Worm (Caenorhabditis elegans) whole organism, L1 larva: Measurements from ENCODE around the gene Y49F6B.19.

ENCODE experiments used
- C34B4.2 ChIP-seq: sonication (generic microtip); optimal IDR thresholded peaks from 2 replicates; lab custom pipeline; 2017; ENCODE audit warnings: mild to moderate bottlenecking, missing genetic modification characterization, missing compliant biosample characterization
- F16B12.6 ChIP-seq: fragments of 150-350 bp; optimal IDR thresholded peaks from 2 replicates; lab custom pipeline; 2014; ENCODE audit warnings: missing biosample characterization, missing genetic modification characterization
- Y116A8C.19 ChIP-seq: sonication (generic microtip); optimal IDR thresholded peaks from 2 replicates; lab custom pipeline; 2016; ENCODE audit warnings: missing compliant biosample characterization, missing genetic modification characterization, borderline replicate concordance
- ceh-88 ChIP-seq: fragments of 200-800 bp; sonication (Bioruptor generic); IDR thresholded peaks from 2 replicates; pipeline ENCODE4 v1.3.6; 2022; ENCODE audit warnings: missing genetic modification characterization, missing compliant biosample characterization
- ceh-90 ChIP-seq: sonication (generic microtip); optimal IDR thresholded peaks from 2 replicates; lab custom pipeline; 2016; ENCODE audit warnings: missing genetic modification characterization, missing compliant biosample characterization
- efl-3 ChIP-seq: fragments of 200-800 bp; sonication (Bioruptor generic); optimal IDR thresholded peaks from 2 replicates; lab custom pipeline; 2018; ENCODE audit warnings: mild to moderate bottlenecking, missing genetic modification characterization, missing compliant biosample characterization
- egl-27 ChIP-seq, 2 experiments: fragments of 150-350 bp in 1 of 2; sonication (generic microtip); optimal IDR thresholded peaks; 3 replicates each; lab custom pipeline; 2017 to 2018; ENCODE audit warnings: missing biosample characterization in 2 of 2, missing genetic modification characterization in 2 of 2, missing genetic modification reagents in 2 of 2
- elt-2 ChIP-seq: sonication (generic microtip); optimal IDR thresholded peaks from 2 replicates; lab custom pipeline; 2016; ENCODE audit warnings: missing genetic modification characterization, mild to moderate bottlenecking, inconsistent platforms, missing compliant biosample characterization, missing genetic modification reagents
- fkh-10 ChIP-seq: sonication (generic microtip); optimal IDR thresholded peaks from 2 replicates; lab custom pipeline; 2017; ENCODE audit warnings: missing biosample characterization, missing genetic modification reagents, missing genetic modification characterization
- fkh-4 ChIP-seq: sonication (generic microtip); optimal IDR thresholded peaks from 2 replicates; lab custom pipeline; 2016; ENCODE audit warnings: missing compliant biosample characterization, missing genetic modification characterization, borderline replicate concordance
- fos-1 ChIP-seq: fragments of 150-350 bp; optimal IDR thresholded peaks from 2 replicates; lab custom pipeline; 2014; ENCODE audit warnings: missing biosample characterization, missing genetic modification characterization
- grh-1 ChIP-seq: fragments of 200-800 bp; sonication (Bioruptor generic); IDR thresholded peaks from 2 replicates; pipeline ENCODE4 v1.3.6; 2022; ENCODE audit warnings: missing genetic modification reagents, missing genetic modification characterization, missing compliant biosample characterization
- hlh-4 ChIP-seq: sonication (generic microtip); optimal IDR thresholded peaks from 2 replicates; lab custom pipeline; 2016; ENCODE audit warnings: mild to moderate bottlenecking, missing genetic modification characterization, missing compliant biosample characterization
- hpl-2 ChIP-seq: fragments of 150-350 bp; optimal IDR thresholded peaks from 2 replicates; lab custom pipeline; 2014; ENCODE audit warnings: missing biosample characterization, missing genetic modification reagents, missing genetic modification characterization
- isw-1 ChIP-seq: fragments of 200-800 bp; sonication (Bioruptor generic); IDR thresholded peaks from 2 replicates; pipeline ENCODE4 v1.3.6; 2022; ENCODE audit warnings: missing genetic modification characterization, missing compliant biosample characterization
- lin-14 ChIP-seq: fragments of 200-800 bp; sonication (Bioruptor generic); optimal IDR thresholded peaks from 2 replicates; lab custom pipeline; 2018; ENCODE audit warnings: mild to moderate bottlenecking, missing genetic modification characterization, moderate library complexity, missing compliant biosample characterization
- lin-35 ChIP-seq, 2 experiments: fragments of 150-350 bp; optimal IDR thresholded peaks; 2 replicates each; lab custom pipeline; 2014; ENCODE audit warnings: missing biosample characterization in 2 of 2, missing genetic modification characterization in 2 of 2, missing genetic modification reagents in 2 of 2
- lin-39 ChIP-seq: fragments of 150-350 bp; optimal IDR thresholded peaks from 2 replicates; lab custom pipeline; 2014; ENCODE audit warnings: missing biosample characterization, missing genetic modification reagents, missing genetic modification characterization
- mdl-1 ChIP-seq, 2 experiments: fragments of 150-350 bp; optimal IDR thresholded peaks; 2 replicates each; lab custom pipeline; 2014 to 2017; ENCODE audit warnings: missing biosample characterization in 2 of 2, missing genetic modification characterization in 2 of 2, inconsistent platforms in 1 of 2
- mef-2 ChIP-seq: fragments of 150-350 bp; optimal IDR thresholded peaks from 2 replicates; lab custom pipeline; 2014; ENCODE audit warnings: missing biosample characterization, missing genetic modification characterization
- nhr-20 ChIP-seq: sonication (generic microtip); optimal IDR thresholded peaks from 2 replicates; lab custom pipeline; 2016; ENCODE audit warnings: mild to moderate bottlenecking, missing genetic modification characterization, missing compliant biosample characterization
- nhr-71 ChIP-seq: sonication (generic microtip); optimal IDR thresholded peaks from 2 replicates; lab custom pipeline; 2016; ENCODE audit warnings: mild to moderate bottlenecking, missing genetic modification characterization, moderate library complexity, missing compliant biosample characterization
- nhr-84 ChIP-seq: sonication (generic microtip); optimal IDR thresholded peaks from 2 replicates; lab custom pipeline; 2017; ENCODE audit warnings: missing biosample characterization, missing genetic modification characterization
- nhr-90 ChIP-seq: sonication (generic microtip); optimal IDR thresholded peaks from 2 replicates; lab custom pipeline; 2016; ENCODE audit warnings: mild to moderate bottlenecking, missing genetic modification characterization, missing compliant biosample characterization; ENCODE audit not compliant: poor library complexity
- snpc-4 ChIP-seq: fragments of 150-350 bp; optimal IDR thresholded peaks from 2 replicates; lab custom pipeline; 2014; ENCODE audit warnings: missing biosample characterization, missing genetic modification characterization
- tbx-2 ChIP-seq: sonication (generic microtip); optimal IDR thresholded peaks from 2 replicates; lab custom pipeline; 2016; ENCODE audit warnings: missing genetic modification characterization, missing compliant biosample characterization
- unc-130 ChIP-seq: fragments of 150-350 bp; optimal IDR thresholded peaks from 2 replicates; lab custom pipeline; 2017; ENCODE audit warnings: missing biosample characterization, missing genetic modification characterization, inconsistent platforms
- unc-62 ChIP-seq: fragments of 150-350 bp; optimal IDR thresholded peaks from 2 replicates; lab custom pipeline; 2014; ENCODE audit warnings: missing biosample characterization, missing genetic modification reagents, missing genetic modification characterization
- unc-86 ChIP-seq: sonication (generic microtip); optimal IDR thresholded peaks from 2 replicates; lab custom pipeline; 2016; ENCODE audit warnings: missing genetic modification characterization, missing compliant biosample characterization
- xbp-1 ChIP-seq: sonication (generic microtip); optimal IDR thresholded peaks from 2 replicates; lab custom pipeline; 2016; ENCODE audit warnings: missing genetic modification characterization, missing compliant biosample characterization
- zag-1 ChIP-seq: fragments of 150-350 bp; optimal IDR thresholded peaks from 2 replicates; lab custom pipeline; 2014; ENCODE audit warnings: missing biosample characterization, missing genetic modification characterization
- zip-4 ChIP-seq: fragments of 200-800 bp; sonication (Bioruptor generic); optimal IDR thresholded peaks from 2 replicates; lab custom pipeline; 2018; ENCODE audit warnings: mild to moderate bottlenecking, missing genetic modification characterization, moderate library complexity, missing compliant biosample characterization

Y49F6B.19 gene

ce11 chrII:3518961-3519544 lies 6.9 kb upstream of the Y49F6B.19 start, which contains the start of gene clec-126 (continued):
- TF ChIP-seq elt-2 (tag; lab: Kevin White, UChicago) (peak; percentile 65), unc-62 (no peak), F16B12.6 (tag; lab: Kevin White, UChicago) (peak; percentile 28), grh-1 (GFP tag; lab: Robert Waterston, UW) (peak; percentile 7; the same call in 1 of the 2 replicates), mef-2 (tag; lab: Kevin White, UChicago) (peak; percentile 15)

ce11 chrII:3516175-3516574 lies 4.0 kb upstream of the Y49F6B.19 start:
- TF ChIP-seq ceh-90 (tag; lab: Kevin White, UChicago) (no peak), nhr-71 (tag; lab: Kevin White, UChicago) (no peak), C34B4.2 (no peak), zag-1 (tag; lab: Kevin White, UChicago) (no peak), xbp-1 (tag; lab: Kevin White, UChicago) (no peak), snpc-4 (tag; lab: Kevin White, UChicago) (no peak), lin-14 (no peak), efl-3 (no peak), tbx-2 (tag; lab: Kevin White, UChicago) (no peak), fos-1 (tag; lab: Kevin White, UChicago) (no peak), fkh-10 (GFP tag; lab: Kevin White, UChicago) (no peak), isw-1 (GFP tag; lab: Robert Waterston, UW) (no peak), hpl-2 (GFP tag; lab: Kevin White, UChicago) (no peak), nhr-20 (tag; lab: Kevin White, UChicago) (no peak), ceh-88 (no peak), nhr-84 (tag; lab: Kevin White, UChicago) (no peak), unc-62 (no peak), zip-4 (GFP tag; lab: Kevin White, UChicago) (no peak), egl-27 (tag; optimal IDR thresholded peaks at IDR 0.05; lab: Kevin White, UChicago) (no peak)

DNA sequence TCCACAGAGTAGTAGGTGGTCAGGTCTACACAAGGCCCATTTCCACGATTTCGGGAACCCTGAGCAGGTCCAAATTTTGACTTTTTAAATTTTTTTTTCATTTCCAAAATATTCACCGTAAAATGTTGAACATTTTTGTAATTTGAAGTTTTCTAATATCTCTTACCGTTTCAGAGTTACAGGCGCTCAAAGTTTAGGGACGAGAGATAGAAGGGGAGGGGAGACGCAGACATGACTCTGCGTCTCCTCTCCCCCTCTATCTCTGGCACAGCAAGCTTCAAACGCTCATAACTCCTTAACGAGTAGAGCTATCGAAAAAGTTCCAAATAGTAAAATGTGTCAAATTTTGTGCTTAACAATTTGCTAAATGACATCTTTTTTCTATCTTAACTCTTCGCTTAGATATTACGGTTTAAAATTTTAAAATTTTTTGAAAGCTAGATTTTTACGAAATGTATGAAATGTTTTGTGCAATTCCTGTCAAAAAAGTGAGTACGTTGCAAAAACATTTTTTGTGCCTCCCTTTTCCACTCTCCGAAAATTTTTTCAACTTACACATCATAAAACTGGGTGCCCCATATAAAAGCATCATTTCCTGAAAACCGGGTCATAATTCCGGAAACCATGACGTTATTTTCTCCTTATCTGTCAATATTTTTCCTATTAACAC lies 3.4 kb upstream of the Y49F6B.19 start, which contains the start of the genes Y49F6B.14 and clec-125:
Gene Y49F6B.14 (minus strand): TSS at position 101 of the 670 bp plus-strand sequence.
Gene clec-125 (plus strand): TSS at position 620 of the 670 bp plus-strand sequence.
- no peak for TF ChIP-seq mdl-1 (tag; optimal IDR thresholded peaks at IDR 0.05; lab: Kevin White, UChicago)

- TF ChIP-seq elt-2 (tag; lab: Kevin White, UChicago) (no peak), hlh-4 (peak; percentile 55), lin-39 (tag; lab: Kevin White, UChicago) (no peak)
Measured at ce11 chrII:3514631-3515030, 2.5 kb upstream of the Y49F6B.19 start, which contains the start of gene srz-5. srz-5 (minus strand) TSS chrII:3514731.

ce11 chrII:3504717-3505116 lies 7.4 kb downstream of the Y49F6B.19 start, which contains the start of gene cyh-1:
cyh-1 (plus strand) TSS chrII:3505017.
- TF ChIP-seq zag-1 (tag; lab: Kevin White, UChicago) (no peak), unc-130 (tag; lab: Kevin White, UChicago) (no peak), unc-86 (no peak), nhr-90 (tag; lab: Kevin White, UChicago) (no peak), lin-35 (GFP tag; optimal IDR thresholded peaks at IDR 0.05; lab: Kevin White, UChicago) (no peak), Y116A8C.19 (tag; lab: Kevin White, UChicago) (no peak), fkh-4 (no peak)
- TF ChIP-seq, all 84 proteins: peak for 0
